Fruit fly (Drosophila melanogaster) Kc167 (cell line): Measurements from ENCODE around the gene Socs16D.

Experiments used
- Sin3A ChIP-seq: fragments of >200 bp; optimal IDR thresholded peaks from 2 replicates; lab custom pipeline; 2018; ENCODE audit warnings: missing external identifiers
- h ChIP-seq: fragments of >200 bp; optimal IDR thresholded peaks from 3 replicates; lab custom pipeline; 2018; ENCODE audit warnings: missing external identifiers
- psq ChIP-seq: fragments of >200 bp; optimal IDR thresholded peaks from 2 replicates; lab custom pipeline; 2017; ENCODE audit warnings: missing external identifiers
- ttk ChIP-seq: sonication (Bioruptor generic); optimal IDR thresholded peaks from 2 replicates; lab custom pipeline; 2017; ENCODE audit warnings: missing external identifiers

- TF ChIP-seq ttk (no peak), Sin3A (lab: Kevin White, UChicago) (no peak), h (lab: Kevin White, UChicago) (no peak), psq (lab: Kevin White, UChicago) (no peak)
These were observed 3.3 kb upstream of the Socs16D start, which contains the start of gene CG6398 for dm6 chrX:17830644-17831043.
